Fruit fly (Drosophila melanogaster) whole organism, wandering third instar larva: ENCODE measurements around the gene CG31178.

Experiments used
- Abd-B ChIP-seq: fragments of >200 bp; optimal IDR thresholded peaks from 2 replicates; lab custom pipeline; 2017; ENCODE audit warnings: missing biosample characterization, missing genetic modification characterization
- Dfd ChIP-seq: fragments of >200 bp; optimal IDR thresholded peaks from 2 replicates; lab custom pipeline; 2017; ENCODE audit warnings: missing biosample characterization, missing genetic modification characterization
- OdsH ChIP-seq: fragments of 200-800 bp; sonication (Bioruptor generic); optimal IDR thresholded peaks from 2 replicates; lab custom pipeline; 2016; ENCODE audit warnings: missing biosample characterization, mild to moderate bottlenecking, missing genetic modification characterization
- fru ChIP-seq: fragments of 200-800 bp; sonication (Bioruptor generic); optimal IDR thresholded peaks from 3 replicates; lab custom pipeline; 2016; ENCODE audit warnings: missing biosample characterization, mild to moderate bottlenecking, missing genetic modification characterization
- pan ChIP-seq: fragments of >200 bp; optimal IDR thresholded peaks from 2 replicates; lab custom pipeline; 2017
- psq ChIP-seq: fragments of 200-800 bp; sonication (Bioruptor generic); optimal IDR thresholded peaks from 3 replicates; lab custom pipeline; 2017; ENCODE audit warnings: missing biosample characterization, mild to moderate bottlenecking, missing genetic modification characterization, moderate library complexity

DNA sequence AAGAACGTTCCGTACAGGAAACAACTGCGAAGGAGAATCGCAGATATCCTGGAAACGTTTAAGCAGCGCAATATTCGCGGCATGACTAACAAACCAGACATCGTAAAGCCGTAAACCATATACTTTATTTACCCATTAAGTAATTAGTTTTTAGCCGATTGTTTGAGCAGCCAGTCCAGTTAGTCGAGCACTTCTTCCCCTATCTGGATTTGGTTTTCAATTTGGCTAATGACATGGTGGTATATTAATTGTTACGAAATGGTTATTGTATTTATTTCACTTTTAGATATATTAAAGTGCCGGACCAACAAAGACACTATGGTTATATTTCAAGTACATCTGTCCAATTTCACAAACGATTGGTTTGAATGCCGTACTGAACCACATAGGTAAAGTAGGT, 29.9 kb upstream of the CG31178 start, which contains the start of gene Gr93b:
- TF ChIP-seq Dfd (GFP tag; lab: Kevin White, UChicago) (no peak), pan (lab: Kevin White, UChicago) (no peak), OdsH (GFP tag; lab: Kevin White, UChicago) (no peak), psq (no peak), fru (no peak), Abd-B (GFP tag; lab: Kevin White, UChicago) (no peak)
